Fruit fly (Drosophila melanogaster): ENCODE data around the gene armi.

armi gene

dm6 chr3L:3512998-3513397 lies 51.9 kb downstream of the armi start (continued):
- TF ChIP-seq lz (GFP tag; optimal IDR thresholded peaks at IDR 0.05) (peak; percentile 64), net (GFP tag; optimal IDR thresholded peaks at IDR 0.05) (peak; percentile 30), Eip78C (GFP tag) (peak; percentile 88), CG10669 (GFP tag; optimal IDR thresholded peaks at IDR 0.05) (peak; percentile 28), acj6 (GFP tag; optimal IDR thresholded peaks at IDR 0.05) (peak; percentile 59), CG6792 (GFP tag; optimal IDR thresholded peaks at IDR 0.05) (peak; percentile 48), CG6808 (GFP tag; optimal IDR thresholded peaks at IDR 0.05) (peak; percentile 67), Sox102F (GFP tag; optimal IDR thresholded peaks at IDR 0.05) (peak; percentile 65), cyc (GFP tag; optimal IDR thresholded peaks at IDR 0.05) (peak; percentile 65), CG34406 (GFP tag; optimal IDR thresholded peaks at IDR 0.05) (peak; percentile 41), fd59A (GFP tag; optimal IDR thresholded peaks at IDR 0.05) (peak; percentile 48), CG11762 (GFP tag; optimal IDR thresholded peaks at IDR 0.05; ENCODE audit: insufficient read depth) (peak; percentile 16), CG6163 (GFP tag; IDR thresholded peaks at IDR 0.05) (no peak), CG15336 (GFP tag; IDR thresholded peaks at IDR 0.05) (no peak), CG9139 (GFP tag; optimal IDR thresholded peaks at IDR 0.05) (no peak), CG6854 (GFP tag; optimal IDR thresholded peaks at IDR 0.05) (no peak), vri (GFP tag; optimal IDR thresholded peaks at IDR 0.05) (peak; percentile 11), eg (GFP tag; IDR thresholded peaks at IDR 0.05) (no peak)

DNA sequence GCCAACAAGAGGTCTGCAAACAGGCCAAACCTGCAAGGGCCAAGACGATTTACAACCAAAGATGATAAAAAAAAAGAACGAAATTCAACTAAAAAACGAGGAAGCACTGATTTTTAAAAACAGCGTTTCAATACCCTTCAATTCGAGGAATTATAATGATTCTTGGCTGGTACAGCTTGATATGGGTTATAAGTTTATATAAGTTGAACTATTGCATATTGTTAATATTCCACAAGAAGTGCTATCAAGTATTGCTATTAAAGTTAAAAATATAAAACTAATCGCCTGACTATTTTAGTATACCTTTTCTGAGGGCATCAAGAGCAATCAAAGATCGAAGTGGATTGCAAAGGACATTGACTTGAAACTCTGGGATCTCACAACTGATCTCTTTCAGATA lies 52.9 kb downstream of the armi start:
- TF ChIP-seq fkh (GFP tag; optimal IDR thresholded peaks at IDR 0.05): no peak
- no peak for TF ChIP-seq Lpt (GFP tag; optimal IDR thresholded peaks at IDR 0.05)
- TF ChIP-seq spab (GFP tag; optimal IDR thresholded peaks at IDR 0.05): peak; percentile 70
- TF ChIP-seq fd59A (GFP tag; optimal IDR thresholded peaks at IDR 0.05): peak; percentile 53
- TF ChIP-seq Eip93F (GFP tag; optimal IDR thresholded peaks at IDR 0.05): peak; percentile 81
- TF ChIP-seq Hr38 (GFP tag; optimal IDR thresholded peaks at IDR 0.05): no peak
- TF ChIP-seq svp (GFP tag): peak; percentile 94
- TF ChIP-seq CG9139 (GFP tag; optimal IDR thresholded peaks at IDR 0.05): no peak
- TF ChIP-seq Sox102F (GFP tag; optimal IDR thresholded peaks at IDR 0.05): peak; percentile 84
- peak; percentile 80 for TF ChIP-seq CG6163 (GFP tag; IDR thresholded peaks at IDR 0.05)
- no peak for TF ChIP-seq CG11762 (GFP tag; optimal IDR thresholded peaks at IDR 0.05; ENCODE audit: insufficient read depth)
- TF ChIP-seq Met (GFP tag; optimal IDR thresholded peaks at IDR 0.05): peak; percentile 89
- TF ChIP-seq CG11294 (GFP tag; IDR thresholded peaks at IDR 0.05): no peak
- TF ChIP-seq CG6808 (GFP tag; optimal IDR thresholded peaks at IDR 0.05): peak; percentile 68
- TF ChIP-seq net (GFP tag; optimal IDR thresholded peaks at IDR 0.05): peak; percentile 27
- peak; percentile 91 for TF ChIP-seq Eip78C (GFP tag)
- TF ChIP-seq acj6 (GFP tag; optimal IDR thresholded peaks at IDR 0.05): peak; percentile 66
- TF ChIP-seq salr (GFP tag; optimal IDR thresholded peaks at IDR 0.05): peak; percentile 8 to 12
- peak; percentile 81 for TF ChIP-seq vri (GFP tag; optimal IDR thresholded peaks at IDR 0.05)
- TF ChIP-seq CG3919 (GFP tag; optimal IDR thresholded peaks at IDR 0.05): peak; percentile 60
- peak; percentile 85 for TF ChIP-seq Hr39 (GFP tag; optimal IDR thresholded peaks at IDR 0.05)
- peak; percentile 59 for TF ChIP-seq OdsH (GFP tag; optimal IDR thresholded peaks at IDR 0.05)
- no peak for TF ChIP-seq CG32006 (GFP tag; optimal IDR thresholded peaks at IDR 0.05)
- peak; percentile 67 for TF ChIP-seq CG10631 (GFP tag; optimal IDR thresholded peaks at IDR 0.05)
- peak; percentile 81 for TF ChIP-seq CG31627 (GFP tag; optimal IDR thresholded peaks at IDR 0.05)
- TF ChIP-seq achi (GFP tag; optimal IDR thresholded peaks at IDR 0.05): peak; percentile 49
- peak; percentile 61 for TF ChIP-seq CG34406 (GFP tag; optimal IDR thresholded peaks at IDR 0.05)
- peak; percentile 69 for TF ChIP-seq CG1621 (tag; optimal IDR thresholded peaks at IDR 0.05)
- peak; percentile 68 for TF ChIP-seq CG3032 (tag; optimal IDR thresholded peaks at IDR 0.05)
- TF ChIP-seq CG6854 (GFP tag; optimal IDR thresholded peaks at IDR 0.05): peak; percentile 68
- peak; percentile 40 for TF ChIP-seq Sox15 (GFP tag; optimal IDR thresholded peaks at IDR 0.05)
- peak; percentile 57 for TF ChIP-seq Blimp-1 (GFP tag; optimal IDR thresholded peaks at IDR 0.05)
- peak; percentile 53 for TF ChIP-seq CG11902 (GFP tag; optimal IDR thresholded peaks at IDR 0.05)
- TF ChIP-seq Hr4 (GFP tag; optimal IDR thresholded peaks at IDR 0.05): no peak
- peak; percentile 74 for TF ChIP-seq dsx (GFP tag; optimal IDR thresholded peaks at IDR 0.05; ENCODE audit: poor library complexity, severe bottlenecking)
- TF ChIP-seq pdm3 (GFP tag; optimal IDR thresholded peaks at IDR 0.05): peak; percentile 63
- no peak for TF ChIP-seq fd85E (GFP tag; optimal IDR thresholded peaks at IDR 0.05)
- TF ChIP-seq lz (GFP tag; optimal IDR thresholded peaks at IDR 0.05): peak; percentile 86
- peak; percentile 80 for TF ChIP-seq Ets21C (GFP tag; optimal IDR thresholded peaks at IDR 0.05)
- TF ChIP-seq CG4318 (GFP tag; optimal IDR thresholded peaks at IDR 0.05): no peak
- TF ChIP-seq CG6276 (GFP tag; optimal IDR thresholded peaks at IDR 0.05): no peak
- TF ChIP-seq Smox (GFP tag; optimal IDR thresholded peaks at IDR 0.05): peak; percentile 83
- peak; percentile 73 for TF ChIP-seq Ets96B (tag; optimal IDR thresholded peaks at IDR 0.05)
- 0 out of 2 replicates have a peak, but pooled peaks have one; percentile 19 for TF ChIP-seq CG15336 (GFP tag; IDR thresholded peaks at IDR 0.05)
- TF ChIP-seq cyc (GFP tag; optimal IDR thresholded peaks at IDR 0.05): peak; percentile 81
